Fruit fly (Drosophila melanogaster) whole organism, embryonic: Measurements from ENCODE around the gene CG4982.
A peak's percentile ranks its signal among the peaks of the same experiment; 100 is the strongest.

ENCODE experiments used
- ATbp ChIP-seq: fragments of 200-800 bp; sonication (Bioruptor generic); optimal IDR thresholded peaks from 2 replicates; lab custom pipeline; 2017; ENCODE audit warnings: missing biosample characterization, mild to moderate bottlenecking, missing genetic modification characterization, missing genetic modification reagents
- Atf6 ChIP-seq: fragments of 200-800 bp; sonication (Bioruptor generic); IDR thresholded peaks from 2 replicates; pipeline ENCODE4 v1.3.6; 2022; ENCODE audit warnings: missing biosample characterization, missing genetic modification characterization
- CG10267 ChIP-seq: fragments of 200-800 bp; sonication (Bioruptor generic); optimal IDR thresholded peaks from 2 replicates; lab custom pipeline; 2018; ENCODE audit warnings: missing biosample characterization, mild to moderate bottlenecking, missing genetic modification characterization, moderate library complexity
- CG10274 ChIP-seq: fragments of 200-800 bp; sonication (Bioruptor generic); optimal IDR thresholded peaks from 3 replicates; lab custom pipeline; 2017; ENCODE audit warnings: missing biosample characterization, mild to moderate bottlenecking, missing genetic modification characterization
- CG11456 ChIP-seq: fragments of 200-800 bp; sonication (Bioruptor generic); IDR thresholded peaks from 3 replicates; pipeline ENCODE4 v1.3.6; 2022; ENCODE audit warnings: missing biosample characterization, missing genetic modification characterization
- CG11723 ChIP-seq: fragments of 200-800 bp; sonication (Bioruptor generic); optimal IDR thresholded peaks from 2 replicates; lab custom pipeline; 2017; ENCODE audit warnings: missing biosample characterization, mild to moderate bottlenecking, missing genetic modification characterization
- CG1233 ChIP-seq: fragments of 200-800 bp; sonication (Bioruptor generic); optimal IDR thresholded peaks from 4 replicates; lab custom pipeline; 2018; ENCODE audit warnings: missing biosample characterization, mild to moderate bottlenecking, missing genetic modification characterization
- CG13424 ChIP-seq: fragments of 200-800 bp; sonication (Bioruptor generic); optimal IDR thresholded peaks from 2 replicates; lab custom pipeline; 2019; ENCODE audit warnings: missing biosample characterization, mild to moderate bottlenecking, missing genetic modification characterization, moderate library complexity
- CG14710 ChIP-seq: fragments of 200-800 bp; sonication (Bioruptor generic); optimal IDR thresholded peaks from 3 replicates; lab custom pipeline; 2019; ENCODE audit warnings: missing biosample characterization, mild to moderate bottlenecking, missing genetic modification characterization, moderate library complexity
- CG14860 ChIP-seq: fragments of 200-800 bp; sonication (Bioruptor generic); IDR thresholded peaks from 3 replicates; pipeline ENCODE4 v1.3.6; 2022; ENCODE audit warnings: missing biosample characterization, missing genetic modification characterization; ENCODE audit not compliant: partially characterized antibody
- CG17328 ChIP-seq: fragments of 200-800 bp; sonication (Bioruptor generic); IDR thresholded peaks from 2 replicates; pipeline ENCODE4 v1.3.6; 2022; ENCODE audit warnings: missing biosample characterization, missing genetic modification characterization
- CG17385 ChIP-seq: fragments of 200-800 bp; sonication (Bioruptor generic); optimal IDR thresholded peaks from 3 replicates; lab custom pipeline; 2018; ENCODE audit warnings: missing biosample characterization, mild to moderate bottlenecking, missing genetic modification characterization
- CG30431 ChIP-seq: fragments of 200-800 bp; sonication (Bioruptor generic); optimal IDR thresholded peaks from 2 replicates; lab custom pipeline; 2017; ENCODE audit warnings: missing biosample characterization, missing genetic modification characterization
- CG4282 ChIP-seq: fragments of 200-800 bp; sonication (Bioruptor generic); optimal IDR thresholded peaks from 2 replicates; lab custom pipeline; 2016; ENCODE audit warnings: missing biosample characterization, missing genetic modification characterization
- CG4617 ChIP-seq: fragments of 200-800 bp; sonication (Bioruptor generic); optimal IDR thresholded peaks from 3 replicates; lab custom pipeline; 2016; ENCODE audit warnings: missing biosample characterization, missing genetic modification characterization, borderline replicate concordance
- CG5953 ChIP-seq: fragments of 200-800 bp; sonication (Bioruptor generic); IDR thresholded peaks from 2 replicates; pipeline ENCODE4 v1.3.6; 2022; ENCODE audit warnings: missing biosample characterization, missing genetic modification characterization
- CG7271 ChIP-seq: fragments of 200-800 bp; sonication (Bioruptor generic); optimal IDR thresholded peaks from 2 replicates; lab custom pipeline; 2018; ENCODE audit warnings: missing biosample characterization, mild to moderate bottlenecking, missing genetic modification characterization, moderate library complexity
- CG7839 ChIP-seq: fragments of 200-800 bp; sonication (Bioruptor generic); optimal IDR thresholded peaks from 3 replicates; lab custom pipeline; 2018; ENCODE audit warnings: missing biosample characterization, mild to moderate bottlenecking, missing genetic modification characterization, moderate library complexity
- CG7987 ChIP-seq: fragments of 200-800 bp; sonication (Bioruptor generic); optimal IDR thresholded peaks from 2 replicates; lab custom pipeline; 2018; ENCODE audit warnings: missing biosample characterization, mild to moderate bottlenecking, missing genetic modification characterization, moderate library complexity
- CG8281 ChIP-seq: fragments of 200-800 bp; sonication (Bioruptor generic); optimal IDR thresholded peaks from 2 replicates; lab custom pipeline; 2018; ENCODE audit warnings: missing biosample characterization, mild to moderate bottlenecking, missing genetic modification characterization, moderate library complexity
- CG9437 ChIP-seq: fragments of 200-800 bp; sonication (Bioruptor generic); optimal IDR thresholded peaks from 2 replicates; lab custom pipeline; 2018; ENCODE audit warnings: missing biosample characterization, mild to moderate bottlenecking, missing genetic modification characterization
- CG9817 ChIP-seq: fragments of 200-800 bp; sonication (Bioruptor generic); optimal IDR thresholded peaks from 2 replicates; lab custom pipeline; 2018; ENCODE audit warnings: missing biosample characterization, mild to moderate bottlenecking, missing genetic modification characterization, moderate library complexity
- HLH54F ChIP-seq: fragments of 200-800 bp; sonication (Bioruptor generic); optimal IDR thresholded peaks from 3 replicates; lab custom pipeline; 2016; ENCODE audit warnings: missing biosample characterization, missing genetic modification characterization
- Hr51 ChIP-seq, 2 experiments: fragments of 200-800 bp; sonication (Bioruptor generic); optimal IDR thresholded peaks; 2 replicates in 1 of 2; 3 replicates in 1 of 2; lab custom pipeline; 2016 to 2018; ENCODE audit warnings: missing biosample characterization in 2 of 2, missing genetic modification characterization in 2 of 2, mild to moderate bottlenecking in 1 of 2, moderate library complexity in 1 of 2
- Jarid2 ChIP-seq: fragments of 200-800 bp; sonication (Bioruptor generic); optimal IDR thresholded peaks from 3 replicates; lab custom pipeline; 2017; ENCODE audit warnings: mild to moderate bottlenecking, missing biosample characterization, missing genetic modification reagents, missing genetic modification characterization
- Mad ChIP-seq: fragments of 200-800 bp; sonication (Bioruptor generic); optimal IDR thresholded peaks from 2 replicates; lab custom pipeline; 2016; ENCODE audit warnings: missing biosample characterization, missing genetic modification characterization
- Nf-YC ChIP-seq: fragments of 200-800 bp; optimal IDR thresholded peaks from 3 replicates; lab custom pipeline; 2019; ENCODE audit warnings: missing biosample characterization, mild to moderate bottlenecking, missing genetic modification characterization, moderate library complexity
- Stat92E ChIP-seq, 3 experiments: fragments of >200 bp in 2 of 3; fragments of 200-800 bp in 1 of 3; sonication (Bioruptor generic) in 1 of 3; optimal IDR thresholded peaks; 2 replicates each; lab custom pipeline; 2017 to 2019; ENCODE audit warnings: missing biosample characterization in 3 of 3, missing genetic modification characterization in 3 of 3, mild to moderate bottlenecking in 1 of 3, moderate library complexity in 1 of 3
- TFAM ChIP-seq: fragments of 200-800 bp; sonication (Bioruptor generic); optimal IDR thresholded peaks from 2 replicates; lab custom pipeline; 2017; ENCODE audit warnings: missing biosample characterization, missing genetic modification characterization, inconsistent platforms
- al ChIP-seq: fragments of 200-800 bp; sonication (Bioruptor generic); IDR thresholded peaks from 2 replicates; pipeline ENCODE4 v1.3.6; 2022; ENCODE audit warnings: missing biosample characterization, missing genetic modification characterization
- aop ChIP-seq: fragments of 200-800 bp; sonication (Bioruptor generic); IDR thresholded peaks from 2 replicates; pipeline ENCODE4 v1.3.6; 2022; ENCODE audit warnings: missing biosample characterization, missing genetic modification characterization
- bcd ChIP-seq: fragments of 200-800 bp; sonication (Bioruptor generic); optimal IDR thresholded peaks from 2 replicates; lab custom pipeline; 2017; ENCODE audit warnings: missing biosample characterization, mild to moderate bottlenecking, missing genetic modification characterization
- danr ChIP-seq: fragments of 200-800 bp; sonication (Bioruptor generic); IDR thresholded peaks from 2 replicates; pipeline ENCODE4 v1.3.6; 2022; ENCODE audit warnings: missing biosample characterization, missing genetic modification characterization
- fd96Cb ChIP-seq: fragments of 200-800 bp; sonication (Bioruptor generic); optimal IDR thresholded peaks from 2 replicates; lab custom pipeline; 2018; ENCODE audit warnings: missing biosample characterization, mild to moderate bottlenecking, missing genetic modification characterization, moderate library complexity
- ftz-f1 ChIP-seq: fragments of 200-800 bp; sonication (Bioruptor generic); optimal IDR thresholded peaks from 2 replicates; lab custom pipeline; 2016; ENCODE audit warnings: missing biosample characterization, missing genetic modification characterization
- gro ChIP-seq: fragments of 200-800 bp; sonication (Bioruptor generic); optimal IDR thresholded peaks from 2 replicates; lab custom pipeline; 2016; ENCODE audit warnings: missing biosample characterization, missing genetic modification characterization
- gt ChIP-seq: fragments of 200-800 bp; sonication (Bioruptor generic); IDR thresholded peaks from 2 replicates; pipeline ENCODE4 v1.3.6; 2022; ENCODE audit warnings: missing biosample characterization, missing genetic modification characterization
- her ChIP-seq: fragments of 200-800 bp; sonication (Bioruptor generic); optimal IDR thresholded peaks from 2 replicates; lab custom pipeline; 2016; ENCODE audit warnings: missing biosample characterization, missing genetic modification characterization
- kni ChIP-seq: fragments of 200-800 bp; sonication (Bioruptor generic); optimal IDR thresholded peaks from 3 replicates; lab custom pipeline; 2017; ENCODE audit warnings: mild to moderate bottlenecking, missing biosample characterization, missing genetic modification reagents, missing genetic modification characterization
- knrl ChIP-seq: fragments of 200-800 bp; sonication (Bioruptor generic); IDR thresholded peaks from 3 replicates; pipeline ENCODE4 v1.3.6; 2022; ENCODE audit warnings: missing biosample characterization, missing genetic modification characterization; ENCODE audit not compliant: partially characterized antibody
- luna ChIP-seq: fragments of 200-800 bp; sonication (Bioruptor generic); optimal IDR thresholded peaks from 2 replicates; lab custom pipeline; 2016; ENCODE audit warnings: missing biosample characterization, missing genetic modification characterization
- org-1 ChIP-seq: fragments of 200-800 bp; sonication (Bioruptor generic); optimal IDR thresholded peaks from 2 replicates; lab custom pipeline; 2017; ENCODE audit warnings: missing biosample characterization, missing genetic modification characterization
- p53 ChIP-seq: fragments of 200-800 bp; sonication (Bioruptor generic); optimal IDR thresholded peaks from 2 replicates; lab custom pipeline; 2016; ENCODE audit warnings: missing biosample characterization, missing genetic modification characterization
- pum ChIP-seq: fragments of 200-800 bp; sonication (Bioruptor generic); optimal IDR thresholded peaks from 2 replicates; lab custom pipeline; 2016; ENCODE audit warnings: missing biosample characterization, missing genetic modification characterization
- ranshi ChIP-seq: fragments of 200-800 bp; sonication (Bioruptor generic); IDR thresholded peaks from 2 replicates; pipeline ENCODE4 v1.3.6; 2022; ENCODE audit warnings: missing biosample characterization, missing genetic modification characterization
- sens ChIP-seq: fragments of 200-800 bp; sonication (Bioruptor generic); peaks from one replicate; lab custom pipeline; 2016; ENCODE audit warnings: missing biosample characterization, missing genetic modification characterization
- sna ChIP-seq: fragments of 200-800 bp; sonication (Bioruptor generic); IDR thresholded peaks from 2 replicates; pipeline ENCODE4 v1.3.6; 2022; ENCODE audit warnings: missing biosample characterization, missing genetic modification characterization; ENCODE audit not compliant: partially characterized antibody
- stc ChIP-seq: fragments of 200-800 bp; sonication (Bioruptor generic); IDR thresholded peaks from 2 replicates; pipeline ENCODE4 v1.3.6; 2022; ENCODE audit warnings: missing biosample characterization, missing genetic modification characterization
- sug ChIP-seq: fragments of 200-800 bp; optimal IDR thresholded peaks from 2 replicates; lab custom pipeline; 2019; ENCODE audit warnings: missing biosample characterization, mild to moderate bottlenecking, missing genetic modification characterization, moderate library complexity
- wdn ChIP-seq: fragments of 200-800 bp; sonication (Bioruptor generic); IDR thresholded peaks from 2 replicates; pipeline ENCODE4 v1.3.6; 2022; ENCODE audit warnings: missing biosample characterization, missing genetic modification characterization
- zen2 ChIP-seq: fragments of 200-800 bp; sonication (Bioruptor generic); IDR thresholded peaks from 3 replicates; pipeline ENCODE4 v1.3.6; 2022; ENCODE audit warnings: missing biosample characterization, missing genetic modification characterization; ENCODE audit not compliant: partially characterized antibody

The CG4982 gene

dm6 chr3L:16289067-16289466 lies 12.2 kb upstream of the CG4982 start (continued):
- TF ChIP-seq CG17385 (GFP tag; lab: Kevin White, UChicago) (peak; percentile 13), fd96Cb (no peak), ATbp (GFP tag; lab: Kevin White, UChicago) (no peak), gt (GFP tag; lab: Robert Waterston, UW) (no peak), CG11723 (GFP tag; lab: Kevin White, UChicago) (no peak), CG9817 (no peak), Atf6 (peak; percentile 38; the same call in 1 of the 2 replicates), pum (no peak), CG1233 (GFP tag; lab: Kevin White, UChicago) (no peak), stc (GFP tag; lab: Robert Waterston, UW) (0 out of 2 replicates have a peak, but pooled peaks have one; percentile 26), gro (no peak), CG7839 (tag; lab: Kevin White, UChicago) (peak; percentile 39), CG8281 (tag; lab: Kevin White, UChicago) (no peak), al (GFP tag; lab: Robert Waterston, UW) (no peak), CG17328 (peak; percentile 44; the same call in 1 of the 2 replicates), org-1 (no peak), CG7271 (tag; lab: Kevin White, UChicago) (no peak), TFAM (no peak), sug (tag; lab: Kevin White, UChicago) (no peak), luna (GFP tag; lab: Kevin White, UChicago) (no peak), p53 (no peak), Mad (no peak), zen2 (GFP tag; lab: Robert Waterston, UW) (no peak), Jarid2 (GFP tag; lab: Kevin White, UChicago) (no peak), her (GFP tag; lab: Kevin White, UChicago) (no peak), bcd (GFP tag; lab: Kevin White, UChicago) (no peak), CG13424 (tag; lab: Kevin White, UChicago) (peak; percentile 41), wdn (no peak), Nf-YC (tag; lab: Kevin White, UChicago) (no peak), CG4617 (GFP tag; lab: Kevin White, UChicago) (no peak), sna (no peak), aop (no peak), CG4282 (no peak), CG14860 (GFP tag; lab: Robert Waterston, UW) (no peak), Stat92E (GFP tag; optimal IDR thresholded peaks at IDR 0.05; lab: Kevin White, UChicago) (no peak), CG10267 (tag; lab: Kevin White, UChicago) (no peak), CG30431 (no peak), knrl (GFP tag; lab: Robert Waterston, UW) (no peak), sens (no peak), CG14710 (tag; lab: Kevin White, UChicago) (no peak), ftz-f1 (no peak), CG5953 (no peak), CG7987 (no peak), danr (GFP tag; lab: Robert Waterston, UW) (no peak), Hr51 (GFP tag; optimal IDR thresholded peaks at IDR 0.05; lab: Kevin White, UChicago) (peak in 1 of 2 experiments; percentile 69), CG9437 (peak; percentile 25), HLH54F (GFP tag; lab: Kevin White, UChicago) (no peak), CG11456 (GFP tag; lab: Robert Waterston, UW) (no peak), kni (GFP tag; lab: Kevin White, UChicago) (no peak), CG10274 (GFP tag; lab: Kevin White, UChicago) (no peak), ranshi (0 out of 2 replicates have a peak, but pooled peaks have one; percentile 28)
